Worm (Caenorhabditis elegans): Measurements from ENCODE around the gene gipc-1.
A peak's percentile ranks its signal among the peaks of the same experiment; 100 is the strongest.

Gene gipc-1

ce11 chrIII:4899728-4900127 lies 29.1 kb downstream of the gipc-1 start (continued):
- TF ChIP-seq nhr-12 (tag; optimal IDR thresholded peaks at IDR 0.05) (no peak), pha-4 (tag; optimal IDR thresholded peaks at IDR 0.05) (peak; percentile 99)

- TF ChIP-seq lin-15B (tag; optimal IDR thresholded peaks at IDR 0.05) (no peak), fkh-2 (tag; optimal IDR thresholded peaks at IDR 0.05) (no peak), ztf-4 (tag; optimal IDR thresholded peaks at IDR 0.05) (no peak), hmg-11 (tag; optimal IDR thresholded peaks at IDR 0.05) (no peak)
Observed at ce11 chrIII:4900260-4900659, 29.7 kb downstream of the gipc-1 start, which contains the start of gene tag-340. Gene tag-340 (plus strand): TSS chrIII:4900508.

ce11 chrIII:4903784-4904183 lies 33.2 kb downstream of the gipc-1 start, which contains the start of gene kbp-2:
Gene kbp-2 (minus strand): TSS chrIII:4903884.
- no peak for TF ChIP-seq tbx-2 (tag; optimal IDR thresholded peaks at IDR 0.05)
- TF ChIP-seq eor-1 (tag; optimal IDR thresholded peaks at IDR 0.05), result no peak
- no peak for TF ChIP-seq mml-1 (tag; optimal IDR thresholded peaks at IDR 0.05)
- TF ChIP-seq nhr-77 (tag; optimal IDR thresholded peaks at IDR 0.05), result no peak
- no peak for TF ChIP-seq unc-62 (GFP tag; optimal IDR thresholded peaks at IDR 0.05)
- TF ChIP-seq mdl-1 (tag; optimal IDR thresholded peaks at IDR 0.05), result no peak
- TF ChIP-seq ztf-11 (tag; optimal IDR thresholded peaks at IDR 0.05), result no peak
- no peak for TF ChIP-seq fkh-2 (tag; optimal IDR thresholded peaks at IDR 0.05)
- no peak for TF ChIP-seq lin-15B (tag; optimal IDR thresholded peaks at IDR 0.05)
- TF ChIP-seq unc-39 (tag; optimal IDR thresholded peaks at IDR 0.05), result no peak

- TF ChIP-seq lin-15B (tag; optimal IDR thresholded peaks at IDR 0.05) (peak; percentile 42), nhr-67 (tag; optimal IDR thresholded peaks at IDR 0.05) (no peak), egl-5 (tag; optimal IDR thresholded peaks at IDR 0.05) (no peak), mdl-1 (tag; optimal IDR thresholded peaks at IDR 0.05) (no peak), pha-4 (tag; optimal IDR thresholded peaks at IDR 0.05) (peak; percentile 14), nhr-76 (tag; optimal IDR thresholded peaks at IDR 0.05) (no peak), pqm-1 (tag; optimal IDR thresholded peaks at IDR 0.05) (no peak), nfya-1 (tag; optimal IDR thresholded peaks at IDR 0.05; ENCODE audit: insufficient read depth) (peak; percentile 52)
Observed at ce11 chrIII:4905405-4905804, 34.8 kb downstream of the gipc-1 start, which contains the start of gene F26F4.8. Gene F26F4.8 (minus strand): TSS chrIII:4905473.

- TF ChIP-seq mml-1 (tag; optimal IDR thresholded peaks at IDR 0.05), result no peak
- peak; percentile 2 for TF ChIP-seq pqm-1 (tag; optimal IDR thresholded peaks at IDR 0.05)
- no peak for TF ChIP-seq mdl-1 (tag; optimal IDR thresholded peaks at IDR 0.05)
- peak in 1 of 3 experiments; percentile 40 for TF ChIP-seq elt-3 (tag; optimal IDR thresholded peaks at IDR 0.05)
- TF ChIP-seq snpc-4 (tag; optimal IDR thresholded peaks at IDR 0.05), result peak; percentile 26
- no peak for TF ChIP-seq nhr-12 (tag; optimal IDR thresholded peaks at IDR 0.05)
- TF ChIP-seq elt-2 (tag; optimal IDR thresholded peaks at IDR 0.05), result peak; percentile 64
- peak; percentile 24 for TF ChIP-seq pha-4 (tag; optimal IDR thresholded peaks at IDR 0.05)
- TF ChIP-seq jun-1 (tag; optimal IDR thresholded peaks at IDR 0.05), result peak; percentile 44
- TF ChIP-seq lin-39 (tag; optimal IDR thresholded peaks at IDR 0.05), result no peak
Observed at ce11 chrIII:4906365-4906764, 35.8 kb downstream of the gipc-1 start.

ce11 chrIII:4906896-4907295 lies 36.3 kb downstream of the gipc-1 start, which contains the start of gene rom-1:
Gene rom-1 (plus strand): TSS chrIII:4907196.
- TF ChIP-seq tbx-2 (tag; optimal IDR thresholded peaks at IDR 0.05) (no peak), lin-39 (tag; optimal IDR thresholded peaks at IDR 0.05) (no peak), ama-1 (optimal IDR thresholded peaks at IDR 0.05) (no peak), zag-1 (tag; optimal IDR thresholded peaks at IDR 0.05) (no peak)

- TF ChIP-seq pha-4 (tag; optimal IDR thresholded peaks at IDR 0.05) (no peak), zag-1 (tag; optimal IDR thresholded peaks at IDR 0.05) (no peak), egl-27 (tag; optimal IDR thresholded peaks at IDR 0.05) (no peak), nhr-11 (tag; optimal IDR thresholded peaks at IDR 0.05) (no peak)
Observed at ce11 chrIII:4909938-4910337, 39.4 kb downstream of the gipc-1 start, which contains the start of gene F26F4.12. Gene F26F4.12 (minus strand): TSS chrIII:4910038.

- TF ChIP-seq nhr-76 (tag; optimal IDR thresholded peaks at IDR 0.05) (no peak), elt-1 (tag; optimal IDR thresholded peaks at IDR 0.05) (no peak), nhr-11 (tag; optimal IDR thresholded peaks at IDR 0.05) (no peak), egl-5 (tag; optimal IDR thresholded peaks at IDR 0.05) (no peak), ceh-9 (tag; optimal IDR thresholded peaks at IDR 0.05) (no peak), fkh-10 (GFP tag; optimal IDR thresholded peaks at IDR 0.05) (no peak), nhr-237 (tag; optimal IDR thresholded peaks at IDR 0.05) (no peak), aly-2 (tag; optimal IDR thresholded peaks at IDR 0.05) (no peak), nhr-77 (tag; optimal IDR thresholded peaks at IDR 0.05) (no peak), hmg-11 (tag; optimal IDR thresholded peaks at IDR 0.05) (no peak)
Observed at ce11 chrIII:4910956-4911355, 40.4 kb downstream of the gipc-1 start, which contains the start of gene F26F4.2. Gene F26F4.2 (plus strand): TSS chrIII:4911256.
